Fruit fly (Drosophila melanogaster) whole organism, embryonic: Measurements from ENCODE around the gene Ldh.

Source experiments
- B-H1 ChIP-seq: fragments of 200-800 bp; sonication (Bioruptor generic); IDR thresholded peaks from 3 replicates; pipeline ENCODE4 v1.3.6; 2022; ENCODE audit warnings: missing biosample characterization, missing genetic modification characterization
- Bdp1 ChIP-seq: fragments of 200-800 bp; sonication (Bioruptor generic); optimal IDR thresholded peaks from 3 replicates; lab custom pipeline; 2016; ENCODE audit warnings: missing biosample characterization, missing genetic modification characterization
- C15 ChIP-seq: fragments of 200-800 bp; sonication (Bioruptor generic); IDR thresholded peaks from 3 replicates; pipeline ENCODE4 v1.3.6; 2022; ENCODE audit warnings: missing biosample characterization, missing genetic modification characterization
- CG10274 ChIP-seq: fragments of 200-800 bp; sonication (Bioruptor generic); optimal IDR thresholded peaks from 3 replicates; lab custom pipeline; 2017; ENCODE audit warnings: missing biosample characterization, mild to moderate bottlenecking, missing genetic modification characterization
- CG10366 ChIP-seq: fragments of 200-800 bp; sonication (Bioruptor generic); IDR thresholded peaks from 2 replicates; pipeline ENCODE4 v1.3.6; 2022; ENCODE audit warnings: missing biosample characterization, missing genetic modification characterization
- CG13123 ChIP-seq: fragments of 200-800 bp; sonication (Bioruptor generic); optimal IDR thresholded peaks from 2 replicates; lab custom pipeline; 2016; ENCODE audit warnings: missing biosample characterization, missing genetic modification characterization
- CG1602 ChIP-seq: fragments of 200-800 bp; sonication (Bioruptor generic); optimal IDR thresholded peaks from 3 replicates; lab custom pipeline; 2016; ENCODE audit warnings: missing biosample characterization, missing genetic modification characterization
- CG1647 ChIP-seq: fragments of 200-800 bp; sonication (Bioruptor generic); optimal IDR thresholded peaks from 3 replicates; lab custom pipeline; 2016; ENCODE audit warnings: missing biosample characterization, missing genetic modification characterization
- CG17186 ChIP-seq: fragments of 200-800 bp; sonication (Bioruptor generic); optimal IDR thresholded peaks from 3 replicates; lab custom pipeline; 2017; ENCODE audit warnings: missing biosample characterization, missing genetic modification reagents, missing genetic modification characterization
- CG1792 ChIP-seq: fragments of 200-800 bp; sonication (Bioruptor generic); optimal IDR thresholded peaks from 2 replicates; lab custom pipeline; 2016; ENCODE audit warnings: missing biosample characterization, missing genetic modification characterization
- CG18599 ChIP-seq: fragments of 200-800 bp; sonication (Bioruptor generic); optimal IDR thresholded peaks from 3 replicates; lab custom pipeline; 2017; ENCODE audit warnings: missing biosample characterization, missing genetic modification characterization, mild to moderate bottlenecking, moderate library complexity, missing genetic modification reagents
- CG18619 ChIP-seq: fragments of 200-800 bp; sonication (Bioruptor generic); optimal IDR thresholded peaks from 3 replicates; lab custom pipeline; 2017; ENCODE audit warnings: missing biosample characterization, mild to moderate bottlenecking, missing genetic modification characterization
- CG2889 ChIP-seq: fragments of 200-800 bp; sonication (Bioruptor generic); IDR thresholded peaks from 3 replicates; pipeline ENCODE4 v1.3.6; 2022; ENCODE audit warnings: missing biosample characterization, missing genetic modification characterization
- CG33557 ChIP-seq: fragments of 200-800 bp; sonication (Bioruptor generic); optimal IDR thresholded peaks from 2 replicates; lab custom pipeline; 2019; ENCODE audit warnings: missing biosample characterization, mild to moderate bottlenecking, missing genetic modification characterization, moderate library complexity
- CG3995 ChIP-seq: fragments of 200-800 bp; sonication (Bioruptor generic); optimal IDR thresholded peaks from 3 replicates; lab custom pipeline; 2016; ENCODE audit warnings: missing biosample characterization, missing genetic modification characterization
- CG4282 ChIP-seq: fragments of 200-800 bp; sonication (Bioruptor generic); optimal IDR thresholded peaks from 2 replicates; lab custom pipeline; 2016; ENCODE audit warnings: missing biosample characterization, missing genetic modification characterization
- CG6683 ChIP-seq: fragments of 200-800 bp; sonication (Bioruptor generic); optimal IDR thresholded peaks from 2 replicates; lab custom pipeline; 2017; ENCODE audit warnings: missing biosample characterization, mild to moderate bottlenecking, missing genetic modification characterization, missing genetic modification reagents
- CG6689 ChIP-seq: fragments of 200-800 bp; sonication (Bioruptor generic); IDR thresholded peaks from 2 replicates; pipeline ENCODE4 v1.3.6; 2022; ENCODE audit warnings: missing biosample characterization, missing genetic modification characterization
- CG7745 ChIP-seq: fragments of 200-800 bp; sonication (Bioruptor generic); optimal IDR thresholded peaks from 2 replicates; lab custom pipeline; 2018; ENCODE audit warnings: missing biosample characterization, mild to moderate bottlenecking, missing genetic modification characterization, moderate library complexity
- CG9609 ChIP-seq: fragments of 200-800 bp; sonication (Bioruptor generic); optimal IDR thresholded peaks from 3 replicates; lab custom pipeline; 2016; ENCODE audit warnings: missing biosample characterization, missing genetic modification characterization
- Hr39 ChIP-seq: fragments of >200 bp; optimal IDR thresholded peaks from 2 replicates; lab custom pipeline; 2017
- Jarid2 ChIP-seq: fragments of 200-800 bp; sonication (Bioruptor generic); optimal IDR thresholded peaks from 3 replicates; lab custom pipeline; 2017; ENCODE audit warnings: mild to moderate bottlenecking, missing biosample characterization, missing genetic modification reagents, missing genetic modification characterization
- MTF-1 ChIP-seq: fragments of 200-800 bp; sonication (Bioruptor generic); optimal IDR thresholded peaks from 2 replicates; lab custom pipeline; 2018; ENCODE audit warnings: missing biosample characterization, mild to moderate bottlenecking, missing genetic modification characterization, borderline replicate concordance
- PHDP ChIP-seq: fragments of 200-800 bp; sonication (Bioruptor generic); optimal IDR thresholded peaks from 3 replicates; lab custom pipeline; 2018; ENCODE audit warnings: missing biosample characterization, mild to moderate bottlenecking, missing genetic modification characterization, moderate library complexity
- Stat92E ChIP-seq, 3 experiments: fragments of >200 bp in 2 of 3; fragments of 200-800 bp in 1 of 3; sonication (Bioruptor generic) in 1 of 3; optimal IDR thresholded peaks; 2 replicates each; lab custom pipeline; 2017 to 2019; ENCODE audit warnings: missing biosample characterization in 3 of 3, missing genetic modification characterization in 3 of 3, mild to moderate bottlenecking in 1 of 3, moderate library complexity in 1 of 3
- Taf1 ChIP-seq: fragments of 200-800 bp; sonication (Bioruptor generic); IDR thresholded peaks from 2 replicates; pipeline ENCODE4 v1.3.6; 2022; ENCODE audit warnings: missing biosample characterization, missing genetic modification characterization
- Xrp1 ChIP-seq: fragments of 200-800 bp; sonication (Bioruptor generic); IDR thresholded peaks from 2 replicates; pipeline ENCODE4 v1.3.6; 2022; ENCODE audit warnings: missing biosample characterization, missing genetic modification characterization
- ab ChIP-seq: fragments of 200-800 bp; sonication (Bioruptor generic); optimal IDR thresholded peaks from 2 replicates; lab custom pipeline; 2016; ENCODE audit warnings: missing biosample characterization, missing genetic modification characterization
- ac ChIP-seq: fragments of 200-800 bp; sonication (Bioruptor generic); optimal IDR thresholded peaks from 3 replicates; lab custom pipeline; 2017; ENCODE audit warnings: missing biosample characterization, mild to moderate bottlenecking, missing genetic modification characterization
- ase ChIP-seq: fragments of 200-800 bp; sonication (Bioruptor generic); IDR thresholded peaks from 3 replicates; pipeline ENCODE4 v1.3.6; 2022; ENCODE audit warnings: missing biosample characterization, missing genetic modification characterization
- ci ChIP-seq: fragments of 200-800 bp; sonication (Bioruptor generic); IDR thresholded peaks from 3 replicates; pipeline ENCODE4 v1.3.6; 2022; ENCODE audit warnings: missing biosample characterization, missing genetic modification characterization
- crc ChIP-seq: fragments of 200-800 bp; sonication (Bioruptor generic); optimal IDR thresholded peaks from 2 replicates; lab custom pipeline; 2016; ENCODE audit warnings: missing biosample characterization, missing genetic modification characterization
- cwo ChIP-seq: fragments of 200-800 bp; sonication (Bioruptor generic); optimal IDR thresholded peaks from 3 replicates; lab custom pipeline; 2017; ENCODE audit warnings: missing biosample characterization, missing genetic modification characterization, mild to moderate bottlenecking, moderate library complexity, missing genetic modification reagents
- dati ChIP-seq: fragments of 200-800 bp; sonication (Bioruptor generic); IDR thresholded peaks from 2 replicates; pipeline ENCODE4 v1.3.6; 2022; ENCODE audit warnings: missing biosample characterization, missing genetic modification characterization
- dm ChIP-seq: fragments of 200-800 bp; sonication (Bioruptor generic); optimal IDR thresholded peaks from 3 replicates; lab custom pipeline; 2016; ENCODE audit warnings: missing biosample characterization, missing genetic modification characterization
- en ChIP-seq: fragments of 200-800 bp; sonication (Bioruptor generic); optimal IDR thresholded peaks from 2 replicates; lab custom pipeline; 2016; ENCODE audit warnings: missing biosample characterization, missing genetic modification characterization
- exex ChIP-seq: fragments of 200-800 bp; sonication (Bioruptor generic); optimal IDR thresholded peaks from 4 replicates; lab custom pipeline; 2018; ENCODE audit warnings: missing biosample characterization, mild to moderate bottlenecking, missing genetic modification characterization, moderate library complexity
- eyg ChIP-seq: fragments of 200-800 bp; sonication (Bioruptor generic); optimal IDR thresholded peaks from 3 replicates; lab custom pipeline; 2016; ENCODE audit warnings: missing biosample characterization, missing genetic modification characterization
- gcm ChIP-seq: fragments of 200-800 bp; sonication (Bioruptor generic); optimal IDR thresholded peaks from 2 replicates; lab custom pipeline; 2019; ENCODE audit warnings: missing biosample characterization, mild to moderate bottlenecking, missing genetic modification characterization, moderate library complexity
- grau ChIP-seq: fragments of 200-800 bp; optimal IDR thresholded peaks from 3 replicates; lab custom pipeline; 2019; ENCODE audit warnings: missing biosample characterization, mild to moderate bottlenecking, missing genetic modification characterization, moderate library complexity
- hbn ChIP-seq: fragments of 200-800 bp; sonication (Bioruptor generic); IDR thresholded peaks from 2 replicates; pipeline ENCODE4 v1.3.6; 2022; ENCODE audit warnings: missing biosample characterization, missing genetic modification characterization; ENCODE audit not compliant: partially characterized antibody
- lilli ChIP-seq: fragments of 200-800 bp; sonication (Bioruptor generic); optimal IDR thresholded peaks from 3 replicates; lab custom pipeline; 2016; ENCODE audit warnings: missing biosample characterization, missing genetic modification characterization
- lov ChIP-seq, 2 experiments: fragments of 200-800 bp in 1 of 2; fragments of >200 bp in 1 of 2; sonication (Bioruptor generic) in 1 of 2; IDR thresholded peaks in 1 of 2; optimal IDR thresholded peaks in 1 of 2; 2 replicates in 1 of 2; 3 replicates in 1 of 2; pipeline versions ENCODE4 v1.3.6 to Lab custom; 2017 to 2022; ENCODE audit warnings: missing biosample characterization in 1 of 2, missing genetic modification characterization in 1 of 2
- nmo ChIP-seq: fragments of 200-800 bp; sonication (Bioruptor generic); optimal IDR thresholded peaks from 2 replicates; lab custom pipeline; 2018; ENCODE audit warnings: missing biosample characterization, mild to moderate bottlenecking, missing genetic modification characterization, moderate library complexity
- phol ChIP-seq: fragments of 200-800 bp; sonication (Bioruptor generic); optimal IDR thresholded peaks from 3 replicates; lab custom pipeline; 2018; ENCODE audit warnings: missing biosample characterization, mild to moderate bottlenecking, missing genetic modification characterization, moderate library complexity
- pum ChIP-seq: fragments of 200-800 bp; sonication (Bioruptor generic); optimal IDR thresholded peaks from 2 replicates; lab custom pipeline; 2016; ENCODE audit warnings: missing biosample characterization, missing genetic modification characterization
- ro ChIP-seq: fragments of 200-800 bp; sonication (Bioruptor generic); IDR thresholded peaks from 2 replicates; pipeline ENCODE4 v1.3.6; 2022; ENCODE audit warnings: missing biosample characterization, missing genetic modification characterization
- sd ChIP-seq: fragments of 200-800 bp; sonication (Bioruptor generic); optimal IDR thresholded peaks from 3 replicates; lab custom pipeline; 2018; ENCODE audit warnings: missing biosample characterization, mild to moderate bottlenecking, missing genetic modification characterization, moderate library complexity
- so ChIP-seq: fragments of 200-800 bp; sonication (Bioruptor generic); IDR thresholded peaks from 3 replicates; pipeline ENCODE4 v1.3.6; 2022; ENCODE audit warnings: missing biosample characterization, missing genetic modification characterization
- vvl ChIP-seq: fragments of 200-800 bp; sonication (Bioruptor generic); IDR thresholded peaks from 2 replicates; pipeline ENCODE4 v1.3.6; 2022; ENCODE audit warnings: missing biosample characterization, missing genetic modification characterization
- wek ChIP-seq: fragments of 200-800 bp; sonication (Bioruptor generic); optimal IDR thresholded peaks from 3 replicates; lab custom pipeline; 2018; ENCODE audit warnings: missing biosample characterization, mild to moderate bottlenecking, missing genetic modification characterization, moderate library complexity

Gene Ldh

dm6 chr3L:6217212-6217611, 45.3 kb downstream of the Ldh start (continued):
- TF ChIP-seq CG4282 (GFP tag; lab: Kevin White, UChicago): no peak
- TF ChIP-seq ro (GFP tag; lab: Robert Waterston, UW): no peak
- no peak for TF ChIP-seq ac
- no peak for TF ChIP-seq hbn
- no peak for TF ChIP-seq CG10274
- no peak for TF ChIP-seq CG7745 (tag; lab: Kevin White, UChicago)
- peak; percentile 27 for TF ChIP-seq CG18619
- peak; percentile 55 for TF ChIP-seq CG13123 (GFP tag; lab: Kevin White, UChicago)
- no peak for TF ChIP-seq sd (tag; lab: Kevin White, UChicago)
- TF ChIP-seq CG1647 (GFP tag; lab: Kevin White, UChicago): no peak
- TF ChIP-seq ab: no peak
- TF ChIP-seq en (GFP tag; lab: Kevin White, UChicago): no peak
- 0 out of 3 replicates have a peak, but pooled peaks have one; percentile 28 for TF ChIP-seq so (GFP tag; lab: Robert Waterston, UW)
- TF ChIP-seq exex (tag; lab: Kevin White, UChicago): no peak
- TF ChIP-seq eyg (GFP tag; lab: Kevin White, UChicago): no peak
- no peak for TF ChIP-seq Bdp1
- TF ChIP-seq Stat92E (GFP tag; optimal IDR thresholded peaks at IDR 0.05; lab: Kevin White, UChicago): no peak
- TF ChIP-seq CG10366 (GFP tag; lab: Robert Waterston, UW): peak; percentile 71
- TF ChIP-seq B-H1 (GFP tag; lab: Robert Waterston, UW): no peak
- TF ChIP-seq pum (GFP tag; lab: Kevin White, UChicago): peak; percentile 57
- TF ChIP-seq Taf1 (GFP tag; lab: Robert Waterston, UW): no peak
- TF ChIP-seq CG17186 (GFP tag; lab: Kevin White, UChicago): no peak
- peak; percentile 69 for TF ChIP-seq PHDP
- peak; percentile 57 for TF ChIP-seq CG33557 (GFP tag; lab: Kevin White, UChicago)
- no peak for TF ChIP-seq lov (optimal IDR thresholded peaks at IDR 0.05; lab: Kevin White, UChicago)
- 0 out of 3 replicates have a peak, but pooled peaks have one; percentile 47 for TF ChIP-seq lov (GFP tag; IDR thresholded peaks at IDR 0.05; lab: Robert Waterston, UW)
- peak; percentile 6 for TF ChIP-seq CG6683 (GFP tag; lab: Kevin White, UChicago)
- TF ChIP-seq C15 (GFP tag; lab: Robert Waterston, UW): 0 out of 3 replicates have a peak, but pooled peaks have one; percentile 29
- no peak for TF ChIP-seq cwo (GFP tag; lab: Kevin White, UChicago)
- TF ChIP-seq ase (GFP tag; lab: Robert Waterston, UW): 0 out of 3 replicates have a peak, but pooled peaks have one; percentile 29
- peak; percentile 93 for TF ChIP-seq vvl (GFP tag; lab: Robert Waterston, UW)
- TF ChIP-seq phol (tag; lab: Kevin White, UChicago): peak; percentile 86
- TF ChIP-seq Hr39 (lab: Kevin White, UChicago): no peak
- TF ChIP-seq dm: peak; percentile 19
- TF ChIP-seq grau: peak; percentile 77
- TF ChIP-seq CG1602 (GFP tag; lab: Kevin White, UChicago): peak; percentile 64
- TF ChIP-seq wek: no peak
- TF ChIP-seq CG1792 (GFP tag; lab: Kevin White, UChicago): no peak
- peak; percentile 38 for TF ChIP-seq CG18599 (GFP tag; lab: Kevin White, UChicago)
- no peak for TF ChIP-seq CG2889
- no peak for TF ChIP-seq Jarid2 (GFP tag; lab: Kevin White, UChicago)
- TF ChIP-seq MTF-1 (GFP tag; lab: Kevin White, UChicago): peak; percentile 9
- TF ChIP-seq gcm (GFP tag; lab: Kevin White, UChicago): peak; percentile 77
- 0 out of 2 replicates have a peak, but pooled peaks have one; percentile 38 for TF ChIP-seq dati (GFP tag; lab: Robert Waterston, UW)
- no peak for TF ChIP-seq CG3995 (GFP tag; lab: Kevin White, UChicago)
- peak; percentile 84 for TF ChIP-seq ci (GFP tag; lab: Robert Waterston, UW)
- peak; percentile 87 for TF ChIP-seq Xrp1 (GFP tag; lab: Robert Waterston, UW)
- TF ChIP-seq nmo: peak; percentile 87
- no peak for TF ChIP-seq CG9609
- peak; percentile 24 for TF ChIP-seq lilli (GFP tag; lab: Kevin White, UChicago)
- TF ChIP-seq CG6689 (GFP tag; lab: Robert Waterston, UW): peak; percentile 75
- TF ChIP-seq crc (GFP tag; lab: Kevin White, UChicago): peak; percentile 42
